Worm (Caenorhabditis elegans) whole organism, midembryonic: ENCODE data around the gene tag-153.

Source experiments
- cog-1 ChIP-seq: sonication (generic microtip); optimal IDR thresholded peaks from 2 replicates; lab custom pipeline; 2016; ENCODE audit warnings: missing genetic modification characterization, missing compliant biosample characterization
- ref-1 ChIP-seq: fragments of 200-800 bp; sonication (Bioruptor generic); conservative IDR thresholded peaks from 2 replicates; pipeline ENCODE4 v1.3.6; 2022; ENCODE audit warnings: missing genetic modification reagents, missing genetic modification characterization, missing compliant biosample characterization

ce11 chrV:9349687-9350086, 26.8 kb downstream of the tag-153 start, which contains the start of gene srx-47:
- TF ChIP-seq cog-1 (tag; lab: Kevin White, UChicago) (no peak), ref-1 (no peak)
